Fruit fly (Drosophila melanogaster): Measurements from ENCODE around the gene CG14712.
A peak's percentile ranks its signal among the peaks of the same experiment; 100 is the strongest.

CG14712 gene

dm6 chr3R:11619709-11620409, 8.7 kb upstream of the CG14712 start, which contains the start of the genes Jupiter and CG14710 (continued):
- peak; percentile 46 for TF ChIP-seq CG10209 (GFP tag; optimal IDR thresholded peaks at IDR 0.05)
- peak; percentile 65 for TF ChIP-seq hkb (optimal IDR thresholded peaks at IDR 0.05)
- TF ChIP-seq hkb (GFP tag; IDR thresholded peaks at IDR 0.05) = no peak
- TF ChIP-seq trh (GFP tag; optimal IDR thresholded peaks at IDR 0.05) = peak; percentile 10
- peak; percentile 31 for TF ChIP-seq CG12236 (GFP tag; optimal IDR thresholded peaks at IDR 0.05)
- no peak for TF ChIP-seq HHEX (GFP tag; optimal IDR thresholded peaks at IDR 0.05)
- TF ChIP-seq ems (GFP tag; optimal IDR thresholded peaks at IDR 0.05) = peak; percentile 65
- no peak for TF ChIP-seq pb (GFP tag; optimal IDR thresholded peaks at IDR 0.05)
- no peak for TF ChIP-seq ase (GFP tag; IDR thresholded peaks at IDR 0.05)
- peak; percentile 49 for TF ChIP-seq Blimp-1 (GFP tag; optimal IDR thresholded peaks at IDR 0.05)
- no peak for TF ChIP-seq CG6765 (GFP tag; optimal IDR thresholded peaks at IDR 0.05)
- peak; percentile 65 for TF ChIP-seq NC2α (GFP tag; optimal IDR thresholded peaks at IDR 0.05)
- peak; percentile 63 for TF ChIP-seq CG1602 (GFP tag; optimal IDR thresholded peaks at IDR 0.05)
- TF ChIP-seq dpn (GFP tag; optimal IDR thresholded peaks at IDR 0.05) = peak; percentile 80 to 83
- no peak for TF ChIP-seq MTF-1 (GFP tag; optimal IDR thresholded peaks at IDR 0.05; ENCODE audit: borderline replicate concordance)
- peak; percentile 37 for TF ChIP-seq disco-r (GFP tag; optimal IDR thresholded peaks at IDR 0.05)
- TF ChIP-seq Dek (tag; optimal IDR thresholded peaks at IDR 0.05) = peak; percentile 66
- TF ChIP-seq klu (GFP tag; IDR thresholded peaks at IDR 0.05) = peak; percentile 45; the same call in 1 of the 2 replicates
- TF ChIP-seq CG3065 (GFP tag; optimal IDR thresholded peaks at IDR 0.05) = peak; percentile 18
- TF ChIP-seq jigr1 (GFP tag; IDR thresholded peaks at IDR 0.05) = peak; percentile 14; the same call in 1 of the 3 replicates
- TF ChIP-seq sim (GFP tag; IDR thresholded peaks at IDR 0.05) = no peak
- TF ChIP-seq Rfx (GFP tag; IDR thresholded peaks at IDR 0.05) = peak; percentile 89
- peak; percentile 15 for TF ChIP-seq CG4282 (GFP tag; optimal IDR thresholded peaks at IDR 0.05)
- TF ChIP-seq CG6254 (GFP tag; optimal IDR thresholded peaks at IDR 0.05) = no peak
- peak; percentile 30 for TF ChIP-seq CG15269 (tag; optimal IDR thresholded peaks at IDR 0.05)
- peak; percentile 86 for TF ChIP-seq Hmr (GFP tag; optimal IDR thresholded peaks at IDR 0.05)
- peak; percentile 32 for TF ChIP-seq Deaf1 (tag; optimal IDR thresholded peaks at IDR 0.05)
- peak; percentile 27 for TF ChIP-seq exex (tag; optimal IDR thresholded peaks at IDR 0.05)
- peak; percentile 60 for TF ChIP-seq NfI (GFP tag; optimal IDR thresholded peaks at IDR 0.05)
- TF ChIP-seq fu2 (GFP tag; optimal IDR thresholded peaks at IDR 0.05) = peak; percentile 81
- peak; percentile 90 for TF ChIP-seq CG2120 (GFP tag; optimal IDR thresholded peaks at IDR 0.05)
- TF ChIP-seq sd (tag; optimal IDR thresholded peaks at IDR 0.05) = peak; percentile 60
- TF ChIP-seq slbo (GFP tag; IDR thresholded peaks at IDR 0.05) = peak; percentile 92
- TF ChIP-seq CG4360 (GFP tag; IDR thresholded peaks at IDR 0.05) = no peak
- no peak for TF ChIP-seq CG5180 (GFP tag; optimal IDR thresholded peaks at IDR 0.05)
- peak; percentile 63 for TF ChIP-seq CG9215 (GFP tag; IDR thresholded peaks at IDR 0.05)
- peak; percentile 89 for TF ChIP-seq CG13624 (GFP tag; optimal IDR thresholded peaks at IDR 0.05)
- TF ChIP-seq CG3847 (GFP tag; IDR thresholded peaks at IDR 0.05) = peak; percentile 86
- peak; percentile 13 for TF ChIP-seq zf30C (GFP tag; optimal IDR thresholded peaks at IDR 0.05)
- TF ChIP-seq gfzf (GFP tag; optimal IDR thresholded peaks at IDR 0.05) = peak; percentile 100
- 0 out of 2 replicates have a peak, but pooled peaks have one; percentile 6 for TF ChIP-seq danr (GFP tag; IDR thresholded peaks at IDR 0.05)
- no peak for TF ChIP-seq Poxn (GFP tag; IDR thresholded peaks at IDR 0.05)
- no peak for TF ChIP-seq zen2 (GFP tag; IDR thresholded peaks at IDR 0.05; ENCODE audit: partially characterized antibody)
- no peak for TF ChIP-seq eyg (GFP tag; optimal IDR thresholded peaks at IDR 0.05)
- no peak for TF ChIP-seq scrt (GFP tag; optimal IDR thresholded peaks at IDR 0.05)
- no peak for TF ChIP-seq Neu2 (GFP tag; optimal IDR thresholded peaks at IDR 0.05; ENCODE audit: borderline replicate concordance)
- peak; percentile 79 for TF ChIP-seq zen (tag; optimal IDR thresholded peaks at IDR 0.05)
- TF ChIP-seq vfl (GFP tag; optimal IDR thresholded peaks at IDR 0.05) = peak; percentile 75
- peak; percentile 78 for TF ChIP-seq cg (GFP tag; optimal IDR thresholded peaks at IDR 0.05)
- TF ChIP-seq CG16863 (GFP tag; optimal IDR thresholded peaks at IDR 0.05) = peak; percentile 23

All from whole organism, embryonic.